Fruit fly (Drosophila melanogaster) whole organism, wandering third instar larva: Measurements from ENCODE around the gene Ugt37E1.

Experiments
- HLH106 ChIP-seq: fragments of 200-800 bp; optimal IDR thresholded peaks from 3 replicates; lab custom pipeline; 2019; ENCODE audit warnings: missing biosample characterization, mild to moderate bottlenecking, missing genetic modification characterization, moderate library complexity
- Jra ChIP-seq: sonication (Bioruptor generic); optimal IDR thresholded peaks from 2 replicates; lab custom pipeline; 2016; ENCODE audit warnings: missing biosample characterization, missing genetic modification characterization
- Sp1 ChIP-seq: fragments of 200-800 bp; sonication (Bioruptor generic); optimal IDR thresholded peaks from 3 replicates; lab custom pipeline; 2019; ENCODE audit warnings: missing biosample characterization, mild to moderate bottlenecking, missing genetic modification characterization, moderate library complexity
- Vsx2 ChIP-seq: fragments of 200-300, 225-300 bp; sonication (Bioruptor generic); optimal IDR thresholded peaks from 2 replicates; lab custom pipeline; 2018; ENCODE audit warnings: missing biosample characterization, missing genetic modification characterization; ENCODE audit not compliant: partially characterized antibody
- br ChIP-seq: fragments of 200-800 bp; sonication (Bioruptor generic); optimal IDR thresholded peaks from 2 replicates; lab custom pipeline; 2016; ENCODE audit warnings: missing biosample characterization, missing genetic modification characterization
- foxo ChIP-seq, 2 experiments: fragments of 200-800 bp; sonication (Bioruptor generic); optimal IDR thresholded peaks; 2 replicates in 1 of 2; 3 replicates in 1 of 2; lab custom pipeline; 2016 to 2017; ENCODE audit warnings: missing biosample characterization in 2 of 2, missing genetic modification characterization in 2 of 2
- h ChIP-seq: fragments of 200-800 bp; sonication (Bioruptor generic); optimal IDR thresholded peaks from 3 replicates; lab custom pipeline; 2016; ENCODE audit warnings: missing biosample characterization, mild to moderate bottlenecking, missing genetic modification characterization
- pan ChIP-seq: fragments of >200 bp; optimal IDR thresholded peaks from 2 replicates; lab custom pipeline; 2017
- psq ChIP-seq: fragments of 200-800 bp; sonication (Bioruptor generic); optimal IDR thresholded peaks from 3 replicates; lab custom pipeline; 2017; ENCODE audit warnings: missing biosample characterization, mild to moderate bottlenecking, missing genetic modification characterization, moderate library complexity
- sage ChIP-seq: fragments of 200-800 bp; sonication (Bioruptor generic); optimal IDR thresholded peaks from 2 replicates; lab custom pipeline; 2016; ENCODE audit warnings: missing biosample characterization, mild to moderate bottlenecking, missing genetic modification characterization
- usp ChIP-seq: fragments of >200 bp; optimal IDR thresholded peaks from 2 replicates; lab custom pipeline; 2017; ENCODE audit warnings: missing biosample characterization, missing genetic modification characterization

dm6 chr2L:16790671-16791270 is 5.6 kb upstream of the Ugt37E1 start, which contains the start of gene Cyt-b5-r:
- no peak for TF ChIP-seq usp (GFP tag; lab: Kevin White, UChicago)
- TF ChIP-seq HLH106 (tag; lab: Kevin White, UChicago) = no peak
- TF ChIP-seq psq (GFP tag; lab: Kevin White, UChicago) = no peak
- no peak for TF ChIP-seq Jra (GFP tag; lab: Kevin White, UChicago)
- TF ChIP-seq h (GFP tag; lab: Kevin White, UChicago) = no peak
- no peak for TF ChIP-seq pan (lab: Kevin White, UChicago)
- TF ChIP-seq Sp1 = no peak
- TF ChIP-seq Vsx2 = no peak
- no peak for TF ChIP-seq foxo (GFP tag; optimal IDR thresholded peaks at IDR 0.05; lab: Kevin White, UChicago)
- TF ChIP-seq sage (GFP tag; lab: Kevin White, UChicago) = no peak
- TF ChIP-seq br (GFP tag; lab: Kevin White, UChicago) = peak; percentile 21
